Worm (Caenorhabditis elegans) whole organism, L2 larva: ENCODE results near the gene inos-1.
A peak's percentile ranks its signal among the peaks of the same experiment; 100 is the strongest.

Experiments used
- C34F6.9 ChIP-seq: fragments of 150-350 bp; optimal IDR thresholded peaks from 2 replicates; lab custom pipeline; 2014; ENCODE audit warnings: missing biosample characterization, missing genetic modification characterization
- F13H6.1 ChIP-seq: sonication (generic microtip); optimal IDR thresholded peaks from 2 replicates; lab custom pipeline; 2016; ENCODE audit warnings: missing genetic modification characterization, missing compliant biosample characterization
- R02D3.7 ChIP-seq: fragments of 150-350 bp; optimal IDR thresholded peaks from 2 replicates; lab custom pipeline; 2014; ENCODE audit warnings: missing biosample characterization, missing genetic modification characterization
- Y55F3AM.14 ChIP-seq: fragments of 200-800 bp; sonication (Bioruptor generic); optimal IDR thresholded peaks from 2 replicates; lab custom pipeline; 2018; ENCODE audit warnings: mild to moderate bottlenecking, missing genetic modification characterization, missing compliant biosample characterization
- ZK546.5 ChIP-seq: sonication (generic microtip); optimal IDR thresholded peaks from 2 replicates; lab custom pipeline; 2017; ENCODE audit warnings: missing biosample characterization, missing genetic modification characterization
- alr-1 ChIP-seq: fragments of 150-350 bp; optimal IDR thresholded peaks from 2 replicates; lab custom pipeline; 2014; ENCODE audit warnings: missing biosample characterization, missing genetic modification characterization
- aly-2 ChIP-seq: fragments of 150-350 bp; optimal IDR thresholded peaks from 2 replicates; lab custom pipeline; 2014; ENCODE audit warnings: missing biosample characterization, missing genetic modification characterization
- ama-1 ChIP-seq: fragments of 150-350 bp; optimal IDR thresholded peaks from 2 replicates; lab custom pipeline; 2018; ENCODE audit warnings: inconsistent platforms
- blmp-1 ChIP-seq: sonication (generic microtip); optimal IDR thresholded peaks from 2 replicates; lab custom pipeline; 2017; ENCODE audit warnings: missing genetic modification characterization, mild to moderate bottlenecking, missing compliant biosample characterization, antibody characterized with exemption, moderate library complexity; ENCODE audit not compliant: insufficient read depth
- crh-2 ChIP-seq: sonication (generic microtip); optimal IDR thresholded peaks from 2 replicates; lab custom pipeline; 2017; ENCODE audit warnings: missing biosample characterization, missing genetic modification characterization
- dmd-4 ChIP-seq: sonication (generic microtip); optimal IDR thresholded peaks from 2 replicates; lab custom pipeline; 2017; ENCODE audit warnings: missing biosample characterization, missing genetic modification characterization
- egl-27 ChIP-seq: sonication (generic microtip); optimal IDR thresholded peaks from 3 replicates; lab custom pipeline; 2017; ENCODE audit warnings: missing biosample characterization, missing genetic modification reagents, missing genetic modification characterization
- elt-1 ChIP-seq: fragments of 150-350 bp; optimal IDR thresholded peaks from 2 replicates; lab custom pipeline; 2014; ENCODE audit warnings: missing biosample characterization, missing genetic modification characterization
- elt-3 ChIP-seq: sonication (generic microtip); optimal IDR thresholded peaks from 2 replicates; lab custom pipeline; 2017; ENCODE audit warnings: missing biosample characterization, missing genetic modification characterization
- fos-1 ChIP-seq: fragments of 150-350 bp; optimal IDR thresholded peaks from 2 replicates; lab custom pipeline; 2014; ENCODE audit warnings: missing biosample characterization, missing genetic modification characterization
- gmeb-1 ChIP-seq: fragments of 150-350 bp; optimal IDR thresholded peaks from 2 replicates; lab custom pipeline; 2014; ENCODE audit warnings: missing biosample characterization, missing genetic modification characterization
- lin-11 ChIP-seq: fragments of 150-350 bp; sonication (generic microtip); optimal IDR thresholded peaks from 2 replicates; lab custom pipeline; 2014; ENCODE audit warnings: missing biosample characterization, missing genetic modification characterization, inconsistent platforms, mixed read lengths
- lin-13 ChIP-seq: fragments of 150-350 bp; optimal IDR thresholded peaks from 2 replicates; lab custom pipeline; 2014; ENCODE audit warnings: missing biosample characterization, missing genetic modification reagents, missing genetic modification characterization
- lsy-2 ChIP-seq, 2 experiments: fragments of 150-350 bp in 1 of 2; sonication (generic microtip) in 1 of 2; optimal IDR thresholded peaks; 2 replicates each; lab custom pipeline; 2014 to 2017; ENCODE audit warnings: missing biosample characterization in 2 of 2, missing genetic modification characterization in 2 of 2
- mab-5 ChIP-seq: fragments of 150-350 bp; optimal IDR thresholded peaks from 2 replicates; lab custom pipeline; 2014; ENCODE audit warnings: missing biosample characterization, missing genetic modification characterization
- mbf-1 ChIP-seq: sonication (generic microtip); optimal IDR thresholded peaks from 2 replicates; lab custom pipeline; 2017; ENCODE audit warnings: missing biosample characterization, missing genetic modification characterization
- mdl-1 ChIP-seq, 2 experiments: fragments of 150-350 bp in 1 of 2; sonication (generic microtip) in 1 of 2; optimal IDR thresholded peaks; 2 replicates each; lab custom pipeline; 2017; ENCODE audit warnings: missing biosample characterization in 2 of 2, missing genetic modification characterization in 2 of 2
- nhr-10 ChIP-seq: sonication (generic microtip); optimal IDR thresholded peaks from 2 replicates; lab custom pipeline; 2017; ENCODE audit warnings: missing biosample characterization, missing genetic modification characterization
- nhr-11 ChIP-seq: fragments of 150-350 bp; optimal IDR thresholded peaks from 2 replicates; lab custom pipeline; 2014; ENCODE audit warnings: missing biosample characterization, missing genetic modification characterization
- nhr-12 ChIP-seq: fragments of 150-350 bp; optimal IDR thresholded peaks from 2 replicates; lab custom pipeline; 2014; ENCODE audit warnings: missing biosample characterization, missing genetic modification characterization
- nhr-129 ChIP-seq: fragments of 150-350 bp; optimal IDR thresholded peaks from 2 replicates; lab custom pipeline; 2014; ENCODE audit warnings: missing biosample characterization, missing genetic modification characterization
- nhr-21 ChIP-seq: fragments of 150-350 bp; optimal IDR thresholded peaks from 2 replicates; lab custom pipeline; 2014; ENCODE audit warnings: missing biosample characterization, missing genetic modification characterization
- nhr-23 ChIP-seq: fragments of 150-350 bp; optimal IDR thresholded peaks from 2 replicates; lab custom pipeline; 2014; ENCODE audit warnings: missing biosample characterization, missing genetic modification reagents, missing genetic modification characterization
- nhr-237 ChIP-seq: fragments of 150-350 bp; optimal IDR thresholded peaks from 2 replicates; lab custom pipeline; 2014; ENCODE audit warnings: missing biosample characterization, missing genetic modification characterization
- nhr-6 ChIP-seq: fragments of 150-350 bp; optimal IDR thresholded peaks from 2 replicates; lab custom pipeline; 2014; ENCODE audit warnings: missing biosample characterization, missing genetic modification characterization
- nhr-77 ChIP-seq: fragments of 150-350 bp; optimal IDR thresholded peaks from 2 replicates; lab custom pipeline; 2014; ENCODE audit warnings: missing biosample characterization, missing genetic modification characterization
- sem-4 ChIP-seq: fragments of 150-350 bp; optimal IDR thresholded peaks from 2 replicates; lab custom pipeline; 2014; ENCODE audit warnings: missing biosample characterization, missing genetic modification reagents, missing genetic modification characterization
- skn-1 ChIP-seq: sonication (generic microtip); optimal IDR thresholded peaks from 2 replicates; lab custom pipeline; 2017; ENCODE audit warnings: missing biosample characterization, missing genetic modification characterization
- sma-3 ChIP-seq: sonication (generic microtip); optimal IDR thresholded peaks from 2 replicates; lab custom pipeline; 2016; ENCODE audit warnings: missing genetic modification reagents, missing genetic modification characterization, missing compliant biosample characterization
- sma-9 ChIP-seq, 2 experiments: fragments of 150-350 bp in 1 of 2; sonication (generic microtip) in 1 of 2; optimal IDR thresholded peaks; 2 replicates each; lab custom pipeline; 2014 to 2016; ENCODE audit warnings: missing genetic modification characterization in 2 of 2, mild to moderate bottlenecking in 1 of 2, missing biosample characterization in 1 of 2, missing compliant biosample characterization in 1 of 2, missing genetic modification reagents in 1 of 2, moderate library complexity in 1 of 2
- snpc-4 ChIP-seq: fragments of 150-350 bp; optimal IDR thresholded peaks from 2 replicates; lab custom pipeline; 2014; ENCODE audit warnings: missing biosample characterization, missing genetic modification characterization
- unc-39 ChIP-seq: fragments of 150-350 bp; optimal IDR thresholded peaks from 2 replicates; lab custom pipeline; 2014; ENCODE audit warnings: missing biosample characterization, missing genetic modification characterization
- unc-55 ChIP-seq: fragments of 150-350 bp; sonication (generic microtip); optimal IDR thresholded peaks from 3 replicates; lab custom pipeline; 2014; ENCODE audit warnings: missing biosample characterization, missing genetic modification reagents, missing genetic modification characterization
- unc-62 ChIP-seq: fragments of 150-350 bp; optimal IDR thresholded peaks from 2 replicates; lab custom pipeline; 2014; ENCODE audit warnings: missing biosample characterization, missing genetic modification reagents, missing genetic modification characterization
- zag-1 ChIP-seq: fragments of 150-350 bp; optimal IDR thresholded peaks from 2 replicates; lab custom pipeline; 2014; ENCODE audit warnings: missing biosample characterization, missing genetic modification characterization
- ztf-1 ChIP-seq: fragments of 200-800 bp; sonication (Bioruptor generic); conservative IDR thresholded peaks from 2 replicates; pipeline ENCODE4 v1.3.6; 2022; ENCODE audit warnings: missing genetic modification characterization, missing compliant biosample characterization
- ztf-11 ChIP-seq: sonication (generic microtip); optimal IDR thresholded peaks from 2 replicates; lab custom pipeline; 2017; ENCODE audit warnings: missing biosample characterization, missing genetic modification characterization
- ztf-4 ChIP-seq: fragments of 150-350 bp; optimal IDR thresholded peaks from 2 replicates; lab custom pipeline; 2014; ENCODE audit warnings: missing biosample characterization, missing genetic modification characterization

inos-1 gene

ce11 chrII:11652679-11653174, 47.4 kb downstream of the inos-1 start, which contains the start of the genes rad-23 and rpn-12:
Gene rad-23 (minus strand): TSS chrII:11652729.
Gene rpn-12 (plus strand): TSS chrII:11653124.
- TF ChIP-seq Y55F3AM.14 = no peak
- no peak for TF ChIP-seq nhr-12 (tag; lab: Kevin White, UChicago)
- no peak for TF ChIP-seq nhr-77 (tag; lab: Kevin White, UChicago)
- no peak for TF ChIP-seq zag-1
- peak; percentile 45 for TF ChIP-seq sma-9 (GFP tag; optimal IDR thresholded peaks at IDR 0.05; lab: Kevin White, UChicago)
- no peak for TF ChIP-seq sma-9 (tag; optimal IDR thresholded peaks at IDR 0.05; lab: Kevin White, UChicago)
- TF ChIP-seq R02D3.7 (tag; lab: Kevin White, UChicago) = peak; percentile 47
- TF ChIP-seq lsy-2 (tag; optimal IDR thresholded peaks at IDR 0.05; lab: Kevin White, UChicago) = peak in 1 of 2 experiments; percentile 86
- TF ChIP-seq mab-5 (tag; lab: Kevin White, UChicago) = peak; percentile 60
- peak; percentile 76 for TF ChIP-seq nhr-129 (tag; lab: Kevin White, UChicago)
- peak; percentile 41 for TF ChIP-seq lin-11 (tag; lab: Kevin White, UChicago)
- no peak for TF ChIP-seq ztf-4 (tag; lab: Kevin White, UChicago)
- TF ChIP-seq ztf-1 (GFP tag; lab: Robert Waterston, UW) = no peak
- no peak for TF ChIP-seq nhr-11 (tag; lab: Kevin White, UChicago)
- peak; percentile 39 for TF ChIP-seq sma-3
- no peak for TF ChIP-seq nhr-21 (tag; lab: Kevin White, UChicago)
- TF ChIP-seq nhr-237 (tag; lab: Kevin White, UChicago) = no peak
- TF ChIP-seq F13H6.1 (tag; lab: Kevin White, UChicago) = no peak
- no peak for TF ChIP-seq nhr-6 (tag; lab: Kevin White, UChicago)
- no peak for TF ChIP-seq mdl-1 (tag; optimal IDR thresholded peaks at IDR 0.05; lab: Kevin White, UChicago)
- no peak for TF ChIP-seq snpc-4 (tag; lab: Kevin White, UChicago)
- no peak for TF ChIP-seq ama-1
- no peak for TF ChIP-seq nhr-10
- peak; percentile 99 for TF ChIP-seq skn-1 (tag; lab: Kevin White, UChicago)
- peak; percentile 68 for TF ChIP-seq gmeb-1 (tag; lab: Kevin White, UChicago)
- TF ChIP-seq lin-13 (GFP tag; lab: Kevin White, UChicago) = peak; percentile 45
- peak; percentile 67 for TF ChIP-seq crh-2
- TF ChIP-seq alr-1 = no peak
- TF ChIP-seq C34F6.9 (tag; lab: Kevin White, UChicago) = peak; percentile 86
- TF ChIP-seq unc-62 (GFP tag; lab: Kevin White, UChicago) = no peak
- no peak for TF ChIP-seq elt-1 (tag; lab: Kevin White, UChicago)
- no peak for TF ChIP-seq dmd-4 (tag; lab: Kevin White, UChicago)
- TF ChIP-seq unc-55 = peak; percentile 92
- TF ChIP-seq aly-2 (tag; lab: Kevin White, UChicago) = no peak
- peak; percentile 50 for TF ChIP-seq fos-1 (tag; lab: Kevin White, UChicago)
- no peak for TF ChIP-seq mbf-1 (tag; lab: Kevin White, UChicago)
- no peak for TF ChIP-seq egl-27
- TF ChIP-seq blmp-1 (tag; lab: Kevin White, UChicago) = peak; percentile 5

- TF ChIP-seq unc-39 (no peak), sma-3 (no peak), elt-1 (tag; lab: Kevin White, UChicago) (no peak), sma-9 (GFP tag; optimal IDR thresholded peaks at IDR 0.05; lab: Kevin White, UChicago) (no peak), sma-9 (tag; optimal IDR thresholded peaks at IDR 0.05; lab: Kevin White, UChicago) (no peak), R02D3.7 (tag; lab: Kevin White, UChicago) (no peak), nhr-21 (tag; lab: Kevin White, UChicago) (no peak), unc-62 (GFP tag; lab: Kevin White, UChicago) (no peak), snpc-4 (tag; lab: Kevin White, UChicago) (no peak), ZK546.5 (tag; lab: Kevin White, UChicago) (no peak), Y55F3AM.14 (no peak), crh-2 (no peak), unc-55 (no peak), blmp-1 (tag; lab: Kevin White, UChicago) (no peak), nhr-10 (no peak), ztf-11 (tag; lab: Kevin White, UChicago) (no peak), elt-3 (tag; lab: Kevin White, UChicago) (no peak), sem-4 (no peak), nhr-23 (no peak)
Observed at ce11 chrII:11652125-11652524, 48.0 kb downstream of the inos-1 start.
